Worm (Caenorhabditis elegans): ENCODE data around the gene bath-33.

ce11 chrII:1635969-1636368, 30.0 kb upstream of the bath-33 start:
- TF ChIP-seq tab-1 (GFP tag; IDR thresholded peaks at IDR 0.05), result no peak
- no peak for TF ChIP-seq ztf-29 (GFP tag; IDR thresholded peaks at IDR 0.05)
- no peak for TF ChIP-seq ref-1 (GFP tag; conservative IDR thresholded peaks at IDR 0.05)
- no peak for TF ChIP-seq cog-1 (tag; optimal IDR thresholded peaks at IDR 0.05)
- no peak for TF ChIP-seq klf-2 (GFP tag; conservative IDR thresholded peaks at IDR 0.05)

Measured in whole organism, midembryonic.